Worm (Caenorhabditis elegans): ENCODE results near the gene F45E4.5.
A peak's percentile ranks its signal among the peaks of the same experiment; 100 is the strongest.

DNA sequence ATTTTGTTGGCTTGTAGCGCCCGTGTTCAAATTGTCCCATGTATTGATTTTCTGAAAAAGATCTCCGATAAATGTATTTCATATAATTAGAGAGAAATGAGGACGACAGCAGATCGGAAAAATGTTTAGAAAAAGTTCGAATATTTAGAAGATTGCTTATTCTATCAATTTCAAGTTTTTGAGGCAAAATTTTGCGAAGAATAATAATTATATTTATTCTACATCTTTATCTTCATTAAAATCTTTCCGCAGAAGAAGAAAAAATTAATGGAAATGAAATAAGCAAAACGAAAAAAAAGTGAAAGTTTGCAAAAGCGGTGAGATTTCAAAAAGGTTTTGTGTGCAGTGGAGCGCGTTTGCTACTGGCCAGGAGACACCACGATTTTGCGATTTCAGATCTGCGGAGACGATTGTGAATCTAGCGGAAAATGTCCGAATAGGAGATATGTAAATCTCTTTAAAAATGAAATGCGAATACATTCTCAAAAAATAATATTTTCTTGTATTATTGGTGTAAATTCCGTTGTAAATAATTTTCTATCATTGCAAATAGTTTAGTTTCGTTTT lies 25.5 kb upstream of the F45E4.5 start, which contains the start of gene nrde-4:
- TF ChIP-seq nhr-237 (tag; optimal IDR thresholded peaks at IDR 0.05), result peak; percentile 86
- no peak for TF ChIP-seq elt-3 (tag; optimal IDR thresholded peaks at IDR 0.05)
- no peak for TF ChIP-seq ztf-11 (tag; optimal IDR thresholded peaks at IDR 0.05)
- TF ChIP-seq nhr-12 (tag; optimal IDR thresholded peaks at IDR 0.05), result no peak
- no peak for TF ChIP-seq lin-32 (GFP tag; optimal IDR thresholded peaks at IDR 0.05)
